Fruit fly (Drosophila melanogaster) whole organism, embryonic: ENCODE measurements around the gene Secp43.

Experiments used
- Asciz ChIP-seq: fragments of 200-800 bp; sonication (Bioruptor generic); optimal IDR thresholded peaks from 2 replicates; lab custom pipeline; 2017; ENCODE audit warnings: missing biosample characterization, mild to moderate bottlenecking, missing genetic modification characterization, missing genetic modification reagents
- Bgb ChIP-seq: fragments of 200-800 bp; sonication (Bioruptor generic); IDR thresholded peaks from 2 replicates; pipeline ENCODE4 v1.3.6; 2022; ENCODE audit warnings: missing biosample characterization, missing genetic modification characterization; ENCODE audit not compliant: partially characterized antibody
- CG10147 ChIP-seq: fragments of 200-800 bp; sonication (Bioruptor generic); optimal IDR thresholded peaks from 2 replicates; lab custom pipeline; 2019; ENCODE audit warnings: missing biosample characterization, mild to moderate bottlenecking, missing genetic modification characterization, moderate library complexity
- CG10565 ChIP-seq: fragments of 200-800 bp; sonication (Bioruptor generic); optimal IDR thresholded peaks from 3 replicates; lab custom pipeline; 2016; ENCODE audit warnings: missing biosample characterization, mild to moderate bottlenecking, missing genetic modification characterization
- CG11247 ChIP-seq: fragments of 200-800 bp; sonication (Bioruptor generic); IDR thresholded peaks from 2 replicates; pipeline ENCODE4 v1.3.6; 2022; ENCODE audit warnings: missing biosample characterization, missing genetic modification characterization
- CG11723 ChIP-seq: fragments of 200-800 bp; sonication (Bioruptor generic); optimal IDR thresholded peaks from 2 replicates; lab custom pipeline; 2017; ENCODE audit warnings: missing biosample characterization, mild to moderate bottlenecking, missing genetic modification characterization
- CG12155 ChIP-seq: fragments of 200-800 bp; sonication (Bioruptor generic); optimal IDR thresholded peaks from 3 replicates; lab custom pipeline; 2016; ENCODE audit warnings: missing biosample characterization, missing genetic modification characterization
- CG12236 ChIP-seq: fragments of 200-800 bp; sonication (Bioruptor generic); optimal IDR thresholded peaks from 2 replicates; lab custom pipeline; 2016; ENCODE audit warnings: missing biosample characterization, missing genetic modification characterization
- CG13424 ChIP-seq: fragments of 200-800 bp; sonication (Bioruptor generic); optimal IDR thresholded peaks from 2 replicates; lab custom pipeline; 2019; ENCODE audit warnings: missing biosample characterization, mild to moderate bottlenecking, missing genetic modification characterization, moderate library complexity
- CG17385 ChIP-seq: fragments of 200-800 bp; sonication (Bioruptor generic); optimal IDR thresholded peaks from 3 replicates; lab custom pipeline; 2018; ENCODE audit warnings: missing biosample characterization, mild to moderate bottlenecking, missing genetic modification characterization
- CG2712 ChIP-seq: fragments of 200-800 bp; optimal IDR thresholded peaks from 3 replicates; lab custom pipeline; 2019; ENCODE audit warnings: missing biosample characterization, mild to moderate bottlenecking, missing genetic modification characterization, moderate library complexity
- CG31224 ChIP-seq: fragments of 200-800 bp; sonication (Bioruptor generic); IDR thresholded peaks from 2 replicates; pipeline ENCODE4 v1.3.6; 2022; ENCODE audit warnings: missing biosample characterization, missing genetic modification characterization
- CG31365 ChIP-seq: fragments of 200-800 bp; sonication (Bioruptor generic); optimal IDR thresholded peaks from 2 replicates; lab custom pipeline; 2018; ENCODE audit warnings: missing biosample characterization, mild to moderate bottlenecking, missing genetic modification characterization
- CG3163 ChIP-seq: fragments of 200-800 bp; sonication (Bioruptor generic); optimal IDR thresholded peaks from 3 replicates; lab custom pipeline; 2016; ENCODE audit warnings: missing biosample characterization, missing genetic modification characterization
- CG3281 ChIP-seq: fragments of 200-800 bp; sonication (Bioruptor generic); optimal IDR thresholded peaks from 3 replicates; lab custom pipeline; 2017; ENCODE audit warnings: missing biosample characterization, mild to moderate bottlenecking, missing genetic modification characterization
- CG33213 ChIP-seq: fragments of 200-800 bp; sonication (Bioruptor generic); optimal IDR thresholded peaks from 3 replicates; lab custom pipeline; 2016; ENCODE audit warnings: missing biosample characterization, missing genetic modification characterization
- CG3726 ChIP-seq: fragments of 200-800 bp; sonication (Bioruptor generic); IDR thresholded peaks from 3 replicates; pipeline ENCODE4, ENCODE4 v1.3.6; 2022; ENCODE audit warnings: missing biosample characterization, missing genetic modification characterization
- CG42726 ChIP-seq: fragments of 200-800 bp; sonication (Bioruptor generic); IDR thresholded peaks from 2 replicates; pipeline ENCODE4 v1.3.6; 2022; ENCODE audit warnings: missing biosample characterization, missing genetic modification characterization; ENCODE audit not compliant: partially characterized antibody
- CG4404 ChIP-seq: fragments of 200-800 bp; sonication (Bioruptor generic); IDR thresholded peaks from 2 replicates; pipeline ENCODE4 v1.3.6; 2022; ENCODE audit warnings: missing biosample characterization, missing genetic modification characterization
- CG4424 ChIP-seq: fragments of 200-800 bp; sonication (Bioruptor generic); optimal IDR thresholded peaks from 3 replicates; lab custom pipeline; 2016; ENCODE audit warnings: missing biosample characterization, missing genetic modification characterization
- CG5245 ChIP-seq: fragments of 200-800 bp; sonication (Bioruptor generic); optimal IDR thresholded peaks from 3 replicates; lab custom pipeline; 2016; ENCODE audit warnings: missing biosample characterization, missing genetic modification characterization
- CG8944 ChIP-seq: fragments of 200-800 bp; sonication (Bioruptor generic); optimal IDR thresholded peaks from 3 replicates; lab custom pipeline; 2016; ENCODE audit warnings: missing biosample characterization, missing genetic modification characterization
- CG9437 ChIP-seq: fragments of 200-800 bp; sonication (Bioruptor generic); optimal IDR thresholded peaks from 2 replicates; lab custom pipeline; 2018; ENCODE audit warnings: missing biosample characterization, mild to moderate bottlenecking, missing genetic modification characterization
- CG9932 ChIP-seq: fragments of 200-800 bp; sonication (Bioruptor generic); IDR thresholded peaks from 2 replicates; pipeline ENCODE4 v1.3.6; 2022; ENCODE audit warnings: missing biosample characterization, missing genetic modification characterization
- Dip3 ChIP-seq: fragments of 200-800 bp; sonication (Bioruptor generic); optimal IDR thresholded peaks from 3 replicates; lab custom pipeline; 2016; ENCODE audit warnings: missing biosample characterization, missing genetic modification characterization
- Lim3 ChIP-seq: fragments of 200-800 bp; sonication (Bioruptor generic); IDR thresholded peaks from 2 replicates; pipeline ENCODE4 v1.3.6; 2022; ENCODE audit warnings: missing biosample characterization, missing genetic modification characterization
- Pdp1 ChIP-seq, 2 experiments: fragments of 200-800 bp; sonication (Bioruptor generic); optimal IDR thresholded peaks; 3 replicates each; lab custom pipeline; 2016; ENCODE audit warnings: missing biosample characterization in 2 of 2, missing genetic modification characterization in 2 of 2, mild to moderate bottlenecking in 1 of 2, moderate library complexity in 1 of 2
- TFAM ChIP-seq: fragments of 200-800 bp; sonication (Bioruptor generic); optimal IDR thresholded peaks from 2 replicates; lab custom pipeline; 2017; ENCODE audit warnings: missing biosample characterization, missing genetic modification characterization, inconsistent platforms
- Usf ChIP-seq: fragments of 200-800 bp; sonication (Bioruptor generic); optimal IDR thresholded peaks from 2 replicates; lab custom pipeline; 2017; ENCODE audit warnings: missing genotype, missing biosample characterization, missing genetic modification characterization
- abd-A ChIP-seq: fragments of 200-800 bp; sonication (Bioruptor generic); optimal IDR thresholded peaks from 3 replicates; lab custom pipeline; 2019; ENCODE audit warnings: missing biosample characterization, mild to moderate bottlenecking, missing genetic modification characterization, moderate library complexity
- amos ChIP-seq: fragments of 200-800 bp; sonication (Bioruptor generic); IDR thresholded peaks from 2 replicates; pipeline ENCODE4 v1.3.6; 2022; ENCODE audit warnings: missing biosample characterization, missing genetic modification characterization; ENCODE audit not compliant: partially characterized antibody
- az2 ChIP-seq: fragments of 200-800 bp; sonication (Bioruptor generic); optimal IDR thresholded peaks from 3 replicates; lab custom pipeline; 2016; ENCODE audit warnings: missing biosample characterization, missing genetic modification characterization
- chinmo ChIP-seq: fragments of 200-800 bp; sonication (Bioruptor generic); IDR thresholded peaks from 4 replicates; pipeline ENCODE4 v1.3.6; 2022; ENCODE audit warnings: missing biosample characterization, missing genetic modification characterization; ENCODE audit not compliant: partially characterized antibody
- dmrt99B ChIP-seq: fragments of 200-800 bp; sonication (Bioruptor generic); optimal IDR thresholded peaks from 2 replicates; lab custom pipeline; 2018; ENCODE audit warnings: missing biosample characterization, mild to moderate bottlenecking, missing genetic modification characterization, moderate library complexity
- exex ChIP-seq: fragments of 200-800 bp; sonication (Bioruptor generic); optimal IDR thresholded peaks from 4 replicates; lab custom pipeline; 2018; ENCODE audit warnings: missing biosample characterization, mild to moderate bottlenecking, missing genetic modification characterization, moderate library complexity
- grau ChIP-seq: fragments of 200-800 bp; optimal IDR thresholded peaks from 3 replicates; lab custom pipeline; 2019; ENCODE audit warnings: missing biosample characterization, mild to moderate bottlenecking, missing genetic modification characterization, moderate library complexity
- kay ChIP-seq: fragments of 200-800 bp; sonication (Bioruptor generic); optimal IDR thresholded peaks from 2 replicates; lab custom pipeline; 2016; ENCODE audit warnings: missing biosample characterization, missing genetic modification characterization
- lmd ChIP-seq: fragments of 200-800 bp; sonication (Bioruptor generic); IDR thresholded peaks from 2 replicates; pipeline ENCODE4 v1.3.6; 2022; ENCODE audit warnings: missing biosample characterization, missing genetic modification characterization
- mam ChIP-seq: fragments of 200-800 bp; sonication (Bioruptor generic); optimal IDR thresholded peaks from 3 replicates; lab custom pipeline; 2016; ENCODE audit warnings: missing biosample characterization, missing genetic modification characterization
- mirr ChIP-seq: fragments of 200-800 bp; sonication (Bioruptor generic); optimal IDR thresholded peaks from 3 replicates; lab custom pipeline; 2018; ENCODE audit warnings: missing biosample characterization, mild to moderate bottlenecking, missing genetic modification characterization
- nerfin-2 ChIP-seq: fragments of 200-800 bp; sonication (Bioruptor generic); IDR thresholded peaks from 2 replicates; pipeline ENCODE4 v1.3.6; 2022; ENCODE audit warnings: missing biosample characterization, missing genetic modification characterization; ENCODE audit not compliant: partially characterized antibody
- onecut ChIP-seq: fragments of 200-800 bp; sonication (Bioruptor generic); IDR thresholded peaks from 2 replicates; pipeline ENCODE4 v1.3.6; 2022; ENCODE audit warnings: missing biosample characterization, missing genetic modification characterization
- psq ChIP-seq: fragments of 200-800 bp; sonication (Bioruptor generic); optimal IDR thresholded peaks from 2 replicates; lab custom pipeline; 2017; ENCODE audit warnings: missing biosample characterization, missing genetic modification characterization
- salm ChIP-seq: fragments of 200-800 bp; sonication (Bioruptor generic); optimal IDR thresholded peaks from 2 replicates; lab custom pipeline; 2018; ENCODE audit warnings: missing biosample characterization, mild to moderate bottlenecking, missing genetic modification characterization
- slou ChIP-seq: fragments of 200-800 bp; sonication (Bioruptor generic); optimal IDR thresholded peaks from 3 replicates; lab custom pipeline; 2016; ENCODE audit warnings: missing biosample characterization, missing genetic modification characterization
- tgo ChIP-seq: fragments of 200-800 bp; sonication (Bioruptor generic); IDR thresholded peaks from 3 replicates; pipeline ENCODE4 v1.3.6; 2022; ENCODE audit warnings: missing biosample characterization, missing genetic modification characterization
- ttk ChIP-seq: fragments of 200-800 bp; sonication (Bioruptor generic); IDR thresholded peaks from 2 replicates; pipeline ENCODE4 v2.1.2; 2022; ENCODE audit warnings: missing biosample characterization, missing genetic modification characterization
- zf30C ChIP-seq: fragments of 200-800 bp; sonication (Bioruptor generic); optimal IDR thresholded peaks from 3 replicates; lab custom pipeline; 2018; ENCODE audit warnings: missing biosample characterization, mild to moderate bottlenecking, missing genetic modification characterization

Gene Secp43

dm6 chr2L:4440881-4441737, 13.1 kb downstream of the Secp43 start, which contains the start of gene CG15431 (continued):
- TF ChIP-seq CG4404: peak; percentile 25; the same call in 1 of the 2 replicates
- peak; percentile 73 for TF ChIP-seq dmrt99B (tag; lab: Kevin White, UChicago)
- peak; percentile 32 for TF ChIP-seq salm (tag; lab: Kevin White, UChicago)
- peak; percentile 58 for TF ChIP-seq CG11247 (GFP tag; lab: Robert Waterston, UW)
- TF ChIP-seq CG17385 (GFP tag; lab: Kevin White, UChicago): peak; percentile 31
- TF ChIP-seq CG3281 (GFP tag; lab: Kevin White, UChicago): peak; percentile 69
- TF ChIP-seq lmd (GFP tag; lab: Robert Waterston, UW): peak; percentile 56; the same call in 1 of the 2 replicates
- peak; percentile 40 for TF ChIP-seq CG2712 (tag; lab: Kevin White, UChicago)
- TF ChIP-seq Bgb (GFP tag; lab: Robert Waterston, UW): peak; percentile 49; the same call in 1 of the 2 replicates
- no peak for TF ChIP-seq CG10565
- TF ChIP-seq kay: no peak
- TF ChIP-seq CG12155: no peak
- TF ChIP-seq CG42726 (GFP tag; lab: Robert Waterston, UW): 0 out of 2 replicates have a peak, but pooled peaks have one; percentile 15
- peak; percentile 53 for TF ChIP-seq CG11723 (GFP tag; lab: Kevin White, UChicago)
- 0 out of 4 replicates have a peak, but pooled peaks have one; percentile 34 for TF ChIP-seq chinmo
- TF ChIP-seq tgo (GFP tag; lab: Robert Waterston, UW): peak; percentile 50; the same call in 2 of the 3 replicates
- TF ChIP-seq Dip3 (GFP tag; lab: Kevin White, UChicago): no peak
- TF ChIP-seq CG9932 (GFP tag; lab: Robert Waterston, UW): peak; percentile 61
- no peak for TF ChIP-seq CG12236 (GFP tag; lab: Kevin White, UChicago)
- TF ChIP-seq CG3726 (GFP tag; lab: Robert Waterston, UW): peak; percentile 59; the same call in 1 of the 3 replicates
- no peak for TF ChIP-seq psq (GFP tag; lab: Kevin White, UChicago)
- peak; percentile 14; the same call in 1 of the 2 replicates for TF ChIP-seq amos (GFP tag; lab: Robert Waterston, UW)
- peak; percentile 17 for TF ChIP-seq CG4424
- TF ChIP-seq Usf: no peak
- TF ChIP-seq mirr (GFP tag; lab: Kevin White, UChicago): no peak
- TF ChIP-seq ttk (GFP tag; lab: Robert Waterston, UW): peak; percentile 57
- peak; percentile 96 for TF ChIP-seq CG3163 (GFP tag; lab: Kevin White, UChicago)
- TF ChIP-seq Asciz: peak; percentile 44
- TF ChIP-seq onecut: peak; percentile 43
- TF ChIP-seq CG13424 (tag; lab: Kevin White, UChicago): peak; percentile 44
- TF ChIP-seq CG8944 (GFP tag; lab: Kevin White, UChicago): no peak
- peak; percentile 11 to 60 for TF ChIP-seq Pdp1 (GFP tag; optimal IDR thresholded peaks at IDR 0.05; lab: Kevin White, UChicago)
- peak; percentile 28 for TF ChIP-seq CG10147 (GFP tag; lab: Kevin White, UChicago)
- TF ChIP-seq CG31365: no peak
- peak; percentile 37; the same call in 1 of the 2 replicates for TF ChIP-seq CG31224
- peak; percentile 14 for TF ChIP-seq CG5245 (GFP tag; lab: Kevin White, UChicago)
- TF ChIP-seq slou (GFP tag; lab: Kevin White, UChicago): no peak
- TF ChIP-seq TFAM: no peak
- no peak for TF ChIP-seq Lim3 (GFP tag; lab: Robert Waterston, UW)
- TF ChIP-seq nerfin-2 (GFP tag; lab: Robert Waterston, UW): no peak
- peak; percentile 67 for TF ChIP-seq zf30C (GFP tag; lab: Kevin White, UChicago)
- no peak for TF ChIP-seq exex (tag; lab: Kevin White, UChicago)
- TF ChIP-seq grau (tag; lab: Kevin White, UChicago): peak; percentile 61
- no peak for TF ChIP-seq CG9437 (GFP tag; lab: Kevin White, UChicago)
- TF ChIP-seq abd-A: peak; percentile 81
- TF ChIP-seq mam (GFP tag; lab: Kevin White, UChicago): peak; percentile 44
- TF ChIP-seq az2 (GFP tag; lab: Kevin White, UChicago): peak; percentile 52
- TF ChIP-seq CG33213 (GFP tag; lab: Kevin White, UChicago): no peak
